Worm (Caenorhabditis elegans) whole organism, L4/young adult: ENCODE measurements around the gene C15F1.1.

Experiments
- W03F9.2 ChIP-seq: fragments of 150-350 bp; optimal IDR thresholded peaks from 2 replicates; lab custom pipeline; 2014; ENCODE audit warnings: missing biosample characterization, missing genetic modification characterization
- dao-5 ChIP-seq: sonication (generic microtip); optimal IDR thresholded peaks from 2 replicates; lab custom pipeline; 2016; ENCODE audit warnings: missing genotype, missing genetic modification characterization, moderate library complexity, missing compliant biosample characterization

- TF ChIP-seq dao-5 (tag; lab: Kevin White, UChicago) (no peak), W03F9.2 (tag; lab: Kevin White, UChicago) (no peak)
Measured at ce11 chrII:6989830-6990287, at the start of gene C15F1.1.
